Worm (Caenorhabditis elegans) whole organism, L1 larva: Measurements from ENCODE around the gene T05C1.2.

Source experiments
- Y116A8C.19 ChIP-seq: sonication (generic microtip); optimal IDR thresholded peaks from 2 replicates; lab custom pipeline; 2016; ENCODE audit warnings: missing compliant biosample characterization, missing genetic modification characterization, borderline replicate concordance
- aly-2 ChIP-seq: fragments of 150-350 bp; optimal IDR thresholded peaks from 2 replicates; lab custom pipeline; 2014; ENCODE audit warnings: missing biosample characterization, missing genetic modification characterization
- blmp-1 ChIP-seq: fragments of 150-350 bp; optimal IDR thresholded peaks from 2 replicates; lab custom pipeline; 2014; ENCODE audit warnings: missing biosample characterization, missing genetic modification characterization
- ceh-63 ChIP-seq: fragments of 200-800 bp; sonication (Bioruptor generic); optimal IDR thresholded peaks from 2 replicates; lab custom pipeline; 2018; ENCODE audit warnings: mild to moderate bottlenecking, missing genetic modification characterization, missing compliant biosample characterization
- ceh-8 ChIP-seq: fragments of 200-800 bp; sonication (Bioruptor generic); optimal IDR thresholded peaks from 2 replicates; lab custom pipeline; 2018; ENCODE audit warnings: mild to moderate bottlenecking, missing genetic modification characterization, moderate library complexity, missing compliant biosample characterization
- ceh-90 ChIP-seq: sonication (generic microtip); optimal IDR thresholded peaks from 2 replicates; lab custom pipeline; 2016; ENCODE audit warnings: missing genetic modification characterization, missing compliant biosample characterization
- efl-3 ChIP-seq: fragments of 200-800 bp; sonication (Bioruptor generic); optimal IDR thresholded peaks from 2 replicates; lab custom pipeline; 2018; ENCODE audit warnings: mild to moderate bottlenecking, missing genetic modification characterization, missing compliant biosample characterization
- egl-27 ChIP-seq, 2 experiments: fragments of 150-350 bp in 1 of 2; sonication (generic microtip); optimal IDR thresholded peaks; 3 replicates each; lab custom pipeline; 2017 to 2018; ENCODE audit warnings: missing biosample characterization in 2 of 2, missing genetic modification characterization in 2 of 2, missing genetic modification reagents in 2 of 2
- elt-2 ChIP-seq: sonication (generic microtip); optimal IDR thresholded peaks from 2 replicates; lab custom pipeline; 2016; ENCODE audit warnings: missing genetic modification characterization, mild to moderate bottlenecking, inconsistent platforms, missing compliant biosample characterization, missing genetic modification reagents
- elt-3 ChIP-seq, 6 experiments: fragments of 150-350 bp in 1 of 6; sonication (generic microtip); optimal IDR thresholded peaks; 2 replicates each; lab custom pipeline; 2017 to 2018; ENCODE audit warnings: missing biosample characterization in 6 of 6, missing genetic modification characterization in 6 of 6, inconsistent platforms in 1 of 6
- fkh-4 ChIP-seq: sonication (generic microtip); optimal IDR thresholded peaks from 2 replicates; lab custom pipeline; 2016; ENCODE audit warnings: missing compliant biosample characterization, missing genetic modification characterization, borderline replicate concordance
- fos-1 ChIP-seq: fragments of 150-350 bp; optimal IDR thresholded peaks from 2 replicates; lab custom pipeline; 2014; ENCODE audit warnings: missing biosample characterization, missing genetic modification characterization
- isw-1 ChIP-seq: fragments of 200-800 bp; sonication (Bioruptor generic); IDR thresholded peaks from 2 replicates; pipeline ENCODE4 v1.3.6; 2022; ENCODE audit warnings: missing genetic modification characterization, missing compliant biosample characterization
- lin-13 ChIP-seq: fragments of 150-350 bp; optimal IDR thresholded peaks from 2 replicates; lab custom pipeline; 2014; ENCODE audit warnings: missing biosample characterization, missing genetic modification reagents, missing genetic modification characterization
- lin-14 ChIP-seq: fragments of 200-800 bp; sonication (Bioruptor generic); optimal IDR thresholded peaks from 2 replicates; lab custom pipeline; 2018; ENCODE audit warnings: mild to moderate bottlenecking, missing genetic modification characterization, moderate library complexity, missing compliant biosample characterization
- lin-35 ChIP-seq, 2 experiments: fragments of 150-350 bp; optimal IDR thresholded peaks; 2 replicates each; lab custom pipeline; 2014; ENCODE audit warnings: missing biosample characterization in 2 of 2, missing genetic modification characterization in 2 of 2, missing genetic modification reagents in 2 of 2
- lir-3 ChIP-seq: sonication (generic microtip); optimal IDR thresholded peaks from 2 replicates; lab custom pipeline; 2016; ENCODE audit warnings: mild to moderate bottlenecking, missing genetic modification characterization, moderate library complexity, missing compliant biosample characterization; ENCODE audit not compliant: poor library complexity
- lsy-2 ChIP-seq, 2 experiments: fragments of 150-350 bp; optimal IDR thresholded peaks; 2 replicates each; lab custom pipeline; 2014; ENCODE audit warnings: missing biosample characterization in 2 of 2, missing genetic modification characterization in 2 of 2
- mab-9 ChIP-seq: fragments of 200-800 bp; sonication (Bioruptor generic); IDR thresholded peaks from 2 replicates; pipeline ENCODE4 v1.3.6; 2022; ENCODE audit warnings: missing genetic modification reagents, missing genetic modification characterization, missing compliant biosample characterization
- mdl-1 ChIP-seq, 2 experiments: fragments of 150-350 bp; optimal IDR thresholded peaks; 2 replicates each; lab custom pipeline; 2014 to 2017; ENCODE audit warnings: missing biosample characterization in 2 of 2, missing genetic modification characterization in 2 of 2, inconsistent platforms in 1 of 2
- mef-2 ChIP-seq: fragments of 150-350 bp; optimal IDR thresholded peaks from 2 replicates; lab custom pipeline; 2014; ENCODE audit warnings: missing biosample characterization, missing genetic modification characterization
- nhr-12 ChIP-seq: sonication (generic microtip); optimal IDR thresholded peaks from 2 replicates; lab custom pipeline; 2017; ENCODE audit warnings: missing biosample characterization, missing genetic modification characterization
- nhr-19 ChIP-seq: fragments of 200-800 bp; sonication (Bioruptor generic); conservative IDR thresholded peaks from 2 replicates; pipeline ENCODE4 v1.3.6; 2022; ENCODE audit warnings: missing genetic modification characterization, missing compliant biosample characterization
- nhr-20 ChIP-seq: sonication (generic microtip); optimal IDR thresholded peaks from 2 replicates; lab custom pipeline; 2016; ENCODE audit warnings: mild to moderate bottlenecking, missing genetic modification characterization, missing compliant biosample characterization
- nhr-28 ChIP-seq: fragments of 150-350 bp; optimal IDR thresholded peaks from 2 replicates; lab custom pipeline; 2014; ENCODE audit warnings: missing biosample characterization, missing genetic modification characterization
- nhr-47 ChIP-seq: sonication (generic microtip); optimal IDR thresholded peaks from 2 replicates; lab custom pipeline; 2016; ENCODE audit warnings: mild to moderate bottlenecking, missing genetic modification characterization, moderate library complexity, missing compliant biosample characterization
- nhr-71 ChIP-seq: sonication (generic microtip); optimal IDR thresholded peaks from 2 replicates; lab custom pipeline; 2016; ENCODE audit warnings: mild to moderate bottlenecking, missing genetic modification characterization, moderate library complexity, missing compliant biosample characterization
- nhr-77 ChIP-seq: fragments of 150-350 bp; optimal IDR thresholded peaks from 2 replicates; lab custom pipeline; 2014; ENCODE audit warnings: missing biosample characterization, missing genetic modification characterization
- nhr-90 ChIP-seq: sonication (generic microtip); optimal IDR thresholded peaks from 2 replicates; lab custom pipeline; 2016; ENCODE audit warnings: mild to moderate bottlenecking, missing genetic modification characterization, missing compliant biosample characterization; ENCODE audit not compliant: poor library complexity
- pag-3 ChIP-seq: sonication (generic microtip); optimal IDR thresholded peaks from 2 replicates; lab custom pipeline; 2017; ENCODE audit warnings: missing genetic modification characterization, mild to moderate bottlenecking, missing compliant biosample characterization, antibody characterized with exemption, borderline replicate concordance; ENCODE audit not compliant: insufficient read depth
- pax-3 ChIP-seq: fragments of 200-800 bp; sonication (Bioruptor generic); optimal IDR thresholded peaks from 2 replicates; lab custom pipeline; 2018; ENCODE audit warnings: mild to moderate bottlenecking, missing genetic modification characterization, moderate library complexity, missing compliant biosample characterization
- pqm-1 ChIP-seq: sonication (generic microtip); optimal IDR thresholded peaks from 3 replicates; lab custom pipeline; 2017; ENCODE audit warnings: missing biosample characterization, missing genetic modification characterization
- rnt-1 ChIP-seq: sonication (generic microtip); optimal IDR thresholded peaks from 2 replicates; lab custom pipeline; 2016; ENCODE audit warnings: mild to moderate bottlenecking, missing genetic modification characterization, moderate library complexity, missing compliant biosample characterization
- skn-1 ChIP-seq: fragments of 150-350 bp; optimal IDR thresholded peaks from 2 replicates; lab custom pipeline; 2014; ENCODE audit warnings: missing biosample characterization, missing genetic modification characterization
- snu-23 ChIP-seq: sonication (generic microtip); optimal IDR thresholded peaks from 2 replicates; lab custom pipeline; 2016; ENCODE audit warnings: missing genetic modification characterization, missing compliant biosample characterization
- sox-4 ChIP-seq: sonication (generic microtip); optimal IDR thresholded peaks from 2 replicates; lab custom pipeline; 2016; ENCODE audit warnings: missing genetic modification characterization, missing compliant biosample characterization
- sptf-1 ChIP-seq: fragments of 150-350 bp; optimal IDR thresholded peaks from 2 replicates; lab custom pipeline; 2014; ENCODE audit warnings: missing biosample characterization, missing genetic modification characterization
- swsn-7 ChIP-seq: sonication (generic microtip); optimal IDR thresholded peaks from 2 replicates; lab custom pipeline; 2016; ENCODE audit warnings: missing genetic modification characterization, missing compliant biosample characterization
- tbx-2 ChIP-seq: sonication (generic microtip); optimal IDR thresholded peaks from 2 replicates; lab custom pipeline; 2016; ENCODE audit warnings: missing genetic modification characterization, missing compliant biosample characterization
- unc-130 ChIP-seq: fragments of 150-350 bp; optimal IDR thresholded peaks from 2 replicates; lab custom pipeline; 2017; ENCODE audit warnings: missing biosample characterization, missing genetic modification characterization, inconsistent platforms
- unc-30 ChIP-seq: sonication (generic microtip); optimal IDR thresholded peaks from 2 replicates; lab custom pipeline; 2017; ENCODE audit warnings: missing biosample characterization, missing genetic modification characterization
- unc-86 ChIP-seq: sonication (generic microtip); optimal IDR thresholded peaks from 2 replicates; lab custom pipeline; 2016; ENCODE audit warnings: missing genetic modification characterization, missing compliant biosample characterization
- zip-4 ChIP-seq: fragments of 200-800 bp; sonication (Bioruptor generic); optimal IDR thresholded peaks from 2 replicates; lab custom pipeline; 2018; ENCODE audit warnings: mild to moderate bottlenecking, missing genetic modification characterization, moderate library complexity, missing compliant biosample characterization

Gene T05C1.2

ce11 chrII:4511911-4512310 lies 30.0 kb upstream of the T05C1.2 start, which contains the start of gene cyp-23A1:
Gene cyp-23A1, plus strand, starts transcription at chrII:4512211.
- peak; percentile 4 for TF ChIP-seq blmp-1
- no peak for TF ChIP-seq lir-3 (tag; lab: Kevin White, UChicago)

DNA sequence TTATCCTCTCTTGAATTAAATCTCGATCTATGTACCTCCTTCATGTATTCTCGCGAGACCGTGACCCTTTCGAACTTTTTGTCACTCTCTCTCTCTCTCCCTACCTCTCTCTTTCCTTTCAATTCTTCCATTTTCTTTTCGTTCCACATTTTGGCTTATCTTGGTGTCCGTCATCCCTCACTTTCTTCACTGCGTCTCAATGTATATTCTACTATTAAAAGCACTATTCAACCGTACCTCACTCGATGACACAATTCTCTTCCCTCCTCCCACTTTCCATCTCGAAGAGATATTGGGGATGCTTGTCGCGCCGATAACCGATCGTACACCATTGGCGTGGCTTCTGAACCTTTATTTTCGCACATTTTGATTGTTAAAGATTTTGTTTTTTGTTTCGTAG lies 28.8 kb upstream of the T05C1.2 start:
- TF ChIP-seq ceh-63 (GFP tag; lab: Kevin White, UChicago): no peak
- no peak for TF ChIP-seq mef-2 (tag; lab: Kevin White, UChicago)
- TF ChIP-seq pqm-1 (tag; lab: Kevin White, UChicago): no peak
- TF ChIP-seq skn-1 (tag; lab: Kevin White, UChicago): no peak
- TF ChIP-seq rnt-1 (tag; lab: Kevin White, UChicago): no peak
- no peak for TF ChIP-seq sox-4
- TF ChIP-seq lin-14 (GFP tag; lab: Kevin White, UChicago): peak; percentile 9
- TF ChIP-seq aly-2 (tag; lab: Kevin White, UChicago): no peak
- TF ChIP-seq blmp-1: peak; percentile 87
- no peak for TF ChIP-seq efl-3 (GFP tag; lab: Kevin White, UChicago)
- no peak for TF ChIP-seq nhr-90 (tag; lab: Kevin White, UChicago)
- TF ChIP-seq Y116A8C.19: no peak
- TF ChIP-seq nhr-12 (tag; lab: Kevin White, UChicago): no peak
- no peak for TF ChIP-seq elt-3 (tag; optimal IDR thresholded peaks at IDR 0.05; lab: Kevin White, UChicago)

- TF ChIP-seq blmp-1: peak; percentile 71
- TF ChIP-seq elt-3 (tag; optimal IDR thresholded peaks at IDR 0.05; lab: Kevin White, UChicago): peak in 1 of 6 experiments; percentile 77
- TF ChIP-seq lin-14 (GFP tag; lab: Kevin White, UChicago): peak; percentile 57
- peak; percentile 56 for TF ChIP-seq elt-2 (tag; lab: Kevin White, UChicago)
- TF ChIP-seq skn-1 (tag; lab: Kevin White, UChicago): peak; percentile 16
- TF ChIP-seq lsy-2 (tag; optimal IDR thresholded peaks at IDR 0.05; lab: Kevin White, UChicago): peak in 1 of 2 experiments; percentile 28
- TF ChIP-seq lin-35 (GFP tag; optimal IDR thresholded peaks at IDR 0.05; lab: Kevin White, UChicago): peak in 1 of 2 experiments; percentile 39
- TF ChIP-seq pax-3 (tag; lab: Kevin White, UChicago): no peak
- TF ChIP-seq nhr-20 (tag; lab: Kevin White, UChicago): peak; percentile 19
- no peak for TF ChIP-seq mab-9
- TF ChIP-seq sptf-1 (tag; lab: Kevin White, UChicago): no peak
- TF ChIP-seq egl-27 (tag; optimal IDR thresholded peaks at IDR 0.05; lab: Kevin White, UChicago): no peak
- peak; percentile 14 for TF ChIP-seq snu-23
- TF ChIP-seq mdl-1 (tag; optimal IDR thresholded peaks at IDR 0.05; lab: Kevin White, UChicago): no peak
- no peak for TF ChIP-seq lin-13 (GFP tag; lab: Kevin White, UChicago)
Observed at ce11 chrII:4507669-4508068, 25.7 kb upstream of the T05C1.2 start.

DNA sequence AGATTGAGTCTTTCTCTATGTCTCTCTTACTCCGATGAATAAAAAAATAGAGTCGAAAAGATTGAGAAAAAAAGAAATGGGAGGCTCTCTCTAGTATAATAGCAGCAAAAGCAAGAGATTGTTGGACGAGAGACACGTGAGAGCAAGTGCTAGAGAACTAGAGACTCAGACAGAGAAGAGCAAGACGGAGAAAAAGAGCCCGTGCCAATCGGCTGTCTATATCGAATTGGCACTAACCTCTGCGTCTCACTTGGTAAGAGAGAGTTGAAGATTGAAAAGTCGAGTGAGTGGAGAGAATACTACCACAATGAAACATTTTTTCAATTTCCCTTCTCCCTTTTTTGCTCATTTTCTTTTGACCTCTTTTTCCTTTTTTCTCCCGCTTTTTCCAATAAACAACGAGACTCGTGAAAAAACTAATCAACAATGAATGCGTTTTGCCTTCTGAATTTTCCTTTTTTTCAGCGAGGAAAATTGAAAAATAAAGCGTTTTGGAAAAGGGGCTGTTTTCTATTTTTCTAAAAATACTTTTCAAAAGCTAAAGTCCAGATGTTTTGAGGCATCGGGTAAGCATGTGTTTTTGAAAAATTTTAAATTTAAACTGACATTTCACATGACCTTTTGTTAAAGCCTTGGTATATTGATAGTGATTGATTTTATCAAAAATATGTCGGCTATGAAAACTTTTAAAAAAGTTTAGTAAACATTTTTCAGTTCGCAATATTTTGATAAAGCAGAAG lies 24.8 kb upstream of the T05C1.2 start:
- TF ChIP-seq mdl-1 (tag; optimal IDR thresholded peaks at IDR 0.05; lab: Kevin White, UChicago): peak in 1 of 2 experiments; percentile 59
- peak; percentile 50 for TF ChIP-seq fos-1 (tag; lab: Kevin White, UChicago)
- TF ChIP-seq nhr-47 (tag; lab: Kevin White, UChicago): peak; percentile 73
- TF ChIP-seq unc-86: peak; percentile 77
- peak; percentile 55 to 78 for TF ChIP-seq lsy-2 (tag; optimal IDR thresholded peaks at IDR 0.05; lab: Kevin White, UChicago)
- peak; percentile 83 for TF ChIP-seq pag-3 (tag; lab: Kevin White, UChicago)
- TF ChIP-seq ceh-90 (tag; lab: Kevin White, UChicago): no peak
- TF ChIP-seq ceh-8 (GFP tag; lab: Kevin White, UChicago): peak; percentile 3
- TF ChIP-seq pqm-1 (tag; lab: Kevin White, UChicago): no peak
- TF ChIP-seq zip-4 (GFP tag; lab: Kevin White, UChicago): no peak
- no peak for TF ChIP-seq nhr-28 (tag; lab: Kevin White, UChicago)
- TF ChIP-seq nhr-19 (GFP tag; lab: Robert Waterston, UW): peak; percentile 35
- TF ChIP-seq elt-3 (tag; optimal IDR thresholded peaks at IDR 0.05; lab: Kevin White, UChicago): no peak
- peak; percentile 52 for TF ChIP-seq fkh-4 (tag; lab: Kevin White, UChicago)
- TF ChIP-seq swsn-7 (tag; lab: Kevin White, UChicago): peak; percentile 73
- peak; percentile 45 for TF ChIP-seq isw-1
- no peak for TF ChIP-seq unc-130 (tag; lab: Kevin White, UChicago)
- peak; percentile 68 for TF ChIP-seq tbx-2 (tag; lab: Kevin White, UChicago)
- peak; percentile 78 for TF ChIP-seq snu-23
- no peak for TF ChIP-seq unc-30 (tag; lab: Kevin White, UChicago)
- peak; percentile 55 for TF ChIP-seq nhr-77 (tag; lab: Kevin White, UChicago)
- no peak for TF ChIP-seq pax-3 (tag; lab: Kevin White, UChicago)
- peak; percentile 84 for TF ChIP-seq nhr-71 (tag; lab: Kevin White, UChicago)
- TF ChIP-seq nhr-20 (tag; lab: Kevin White, UChicago): peak; percentile 39
- peak; percentile 94 for TF ChIP-seq lin-14 (GFP tag; lab: Kevin White, UChicago)
